Worm (Caenorhabditis elegans): ENCODE results near the gene bath-38.
A peak's percentile ranks its signal among the peaks of the same experiment; 100 is the strongest.
"Not testable (repeated sequence)": the region's sequence is repeated elsewhere in the genome, so short reads cannot be mapped to it uniquely, and the experiment has no call there.

The bath-38 gene

ce11 chrII:10040834-10041233, 4.2 kb downstream of the bath-38 start, which contains the start of gene ogr-2:
Gene ogr-2 (plus strand): TSS chrII:10041134.
- no peak for TF ChIP-seq ceh-82 (tag; optimal IDR thresholded peaks at IDR 0.05)
- no peak for TF ChIP-seq nhr-77 (tag; optimal IDR thresholded peaks at IDR 0.05)
- TF ChIP-seq elt-3 (tag; optimal IDR thresholded peaks at IDR 0.05) = no peak
- TF ChIP-seq unc-39 (tag; optimal IDR thresholded peaks at IDR 0.05) = no peak
- TF ChIP-seq nhr-129 (tag; optimal IDR thresholded peaks at IDR 0.05) = no peak
- no peak for TF ChIP-seq Y55F3AM.14 (GFP tag; optimal IDR thresholded peaks at IDR 0.05)
- no peak for TF ChIP-seq ZK546.5 (tag; optimal IDR thresholded peaks at IDR 0.05)
- no peak for TF ChIP-seq mab-5 (tag; optimal IDR thresholded peaks at IDR 0.05)
- TF ChIP-seq nhr-23 (tag; optimal IDR thresholded peaks at IDR 0.05) = no peak
- no peak for TF ChIP-seq nhr-11 (tag; optimal IDR thresholded peaks at IDR 0.05)
- no peak for TF ChIP-seq sma-3 (GFP tag; optimal IDR thresholded peaks at IDR 0.05)
- no peak for TF ChIP-seq ztf-4 (tag; optimal IDR thresholded peaks at IDR 0.05)
- TF ChIP-seq snpc-4 (tag; optimal IDR thresholded peaks at IDR 0.05) = no peak
- TF ChIP-seq zag-1 (tag; optimal IDR thresholded peaks at IDR 0.05) = no peak
- no peak for TF ChIP-seq egl-27 (tag; optimal IDR thresholded peaks at IDR 0.05)
- TF ChIP-seq R02D3.7 (tag; optimal IDR thresholded peaks at IDR 0.05) = no peak
- TF ChIP-seq mbf-1 (tag; optimal IDR thresholded peaks at IDR 0.05) = no peak
- no peak for TF ChIP-seq unc-62 (GFP tag; optimal IDR thresholded peaks at IDR 0.05)
- no peak for TF ChIP-seq dmd-4 (tag; optimal IDR thresholded peaks at IDR 0.05)

DNA sequence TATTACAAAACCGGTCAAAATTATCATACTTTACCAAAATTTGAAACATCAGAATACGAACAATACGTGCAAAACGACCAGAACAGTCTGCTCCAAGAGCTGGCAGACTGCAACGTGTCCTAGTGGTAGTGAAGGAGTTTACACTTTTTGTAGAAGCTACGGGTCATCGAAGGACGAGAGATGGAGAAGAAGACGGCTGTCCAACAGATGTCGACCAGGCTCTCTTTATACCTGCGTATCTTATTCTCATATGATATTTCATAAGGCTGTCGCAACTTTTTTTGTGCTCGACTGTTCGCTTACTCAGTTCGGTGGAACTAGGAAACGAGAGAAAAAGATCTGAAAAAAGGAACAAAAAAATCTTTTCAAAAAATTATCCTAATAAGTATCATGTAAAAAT, 5.3 kb downstream of the bath-38 start, which contains the start of gene let-268:
Gene let-268 (minus strand): TSS at position 182 of the 400 bp plus-strand sequence.
- TF ChIP-seq lin-39 (tag; optimal IDR thresholded peaks at IDR 0.05) (no peak), mab-5 (tag; optimal IDR thresholded peaks at IDR 0.05) (no peak), lin-11 (tag; optimal IDR thresholded peaks at IDR 0.05) (no peak), R02D3.7 (tag; optimal IDR thresholded peaks at IDR 0.05) (no peak), blmp-1 (tag; optimal IDR thresholded peaks at IDR 0.05; ENCODE audit: insufficient read depth) (no peak), ceh-16 (tag; optimal IDR thresholded peaks at IDR 0.05) (no peak), zag-1 (tag; optimal IDR thresholded peaks at IDR 0.05) (no peak), alr-1 (tag; optimal IDR thresholded peaks at IDR 0.05) (no peak), gmeb-1 (tag; optimal IDR thresholded peaks at IDR 0.05) (no peak), egl-27 (tag; optimal IDR thresholded peaks at IDR 0.05) (no peak), skn-1 (tag; optimal IDR thresholded peaks at IDR 0.05) (no peak)

ce11 chrII:10035425-10035824, 9.6 kb downstream of the bath-38 start:
- no peak for TF ChIP-seq Y55F3AM.14 (GFP tag; optimal IDR thresholded peaks at IDR 0.05)
- TF ChIP-seq lin-11 (tag; optimal IDR thresholded peaks at IDR 0.05) = no peak
- TF ChIP-seq blmp-1 (tag; optimal IDR thresholded peaks at IDR 0.05; ENCODE audit: insufficient read depth) = no peak
- no peak for TF ChIP-seq ama-1 (optimal IDR thresholded peaks at IDR 0.05)
- no peak for TF ChIP-seq peb-1 (tag; optimal IDR thresholded peaks at IDR 0.05)
- TF ChIP-seq mab-5 (tag; optimal IDR thresholded peaks at IDR 0.05) = no peak
- no peak for TF ChIP-seq sma-3 (GFP tag; optimal IDR thresholded peaks at IDR 0.05)
- TF ChIP-seq egl-27 (tag; optimal IDR thresholded peaks at IDR 0.05) = no peak
- no peak for TF ChIP-seq nhr-21 (tag; optimal IDR thresholded peaks at IDR 0.05)
- no peak for TF ChIP-seq unc-55 (GFP tag; optimal IDR thresholded peaks at IDR 0.05)
- no peak for TF ChIP-seq alr-1 (tag; optimal IDR thresholded peaks at IDR 0.05)
- TF ChIP-seq elt-1 (tag; optimal IDR thresholded peaks at IDR 0.05) = no peak
- TF ChIP-seq nhr-10 (tag; optimal IDR thresholded peaks at IDR 0.05) = no peak
- TF ChIP-seq zag-1 (tag; optimal IDR thresholded peaks at IDR 0.05) = no peak
- TF ChIP-seq aly-2 (tag; optimal IDR thresholded peaks at IDR 0.05) = no peak
- TF ChIP-seq elt-3 (tag; optimal IDR thresholded peaks at IDR 0.05) = no peak

ce11 chrII:10034769-10035168, 10.3 kb downstream of the bath-38 start:
- TF ChIP-seq lsy-2 (tag; optimal IDR thresholded peaks at IDR 0.05) = peak in 1 of 2 experiments; percentile 27

ce11 chrII:10033163-10033871, 11.8 kb downstream of the bath-38 start, which contains the start of gene mtcu-2:
Gene mtcu-2 (minus strand): TSS chrII:10033213.
- TF ChIP-seq sem-4 (tag; optimal IDR thresholded peaks at IDR 0.05) (peak; percentile 9), gmeb-1 (tag; optimal IDR thresholded peaks at IDR 0.05) (peak; percentile 75), ztf-4 (tag; optimal IDR thresholded peaks at IDR 0.05) (peak; percentile 46), egl-27 (tag; optimal IDR thresholded peaks at IDR 0.05) (peak; percentile 79), zag-1 (tag; optimal IDR thresholded peaks at IDR 0.05) (peak; percentile 43), C34F6.9 (tag; optimal IDR thresholded peaks at IDR 0.05) (peak; percentile 74), sma-9 (GFP tag; optimal IDR thresholded peaks at IDR 0.05) (peak; percentile 89), mab-5 (tag; optimal IDR thresholded peaks at IDR 0.05) (peak; percentile 48), mdl-1 (tag; optimal IDR thresholded peaks at IDR 0.05) (peak in 1 of 2 experiments; percentile 25), lsy-2 (tag; optimal IDR thresholded peaks at IDR 0.05) (peak; percentile 63 to 85), unc-55 (GFP tag; optimal IDR thresholded peaks at IDR 0.05) (peak; percentile 85), nhr-21 (tag; optimal IDR thresholded peaks at IDR 0.05) (peak; percentile 71), crh-2 (tag; optimal IDR thresholded peaks at IDR 0.05) (peak; percentile 64), nhr-25 (tag; optimal IDR thresholded peaks at IDR 0.05) (peak; percentile 85), F13H6.1 (tag; optimal IDR thresholded peaks at IDR 0.05) (peak; percentile 90), lin-13 (GFP tag; optimal IDR thresholded peaks at IDR 0.05) (peak; percentile 75), nhr-129 (tag; optimal IDR thresholded peaks at IDR 0.05) (peak; percentile 80), fos-1 (tag; optimal IDR thresholded peaks at IDR 0.05) (peak; percentile 42), sma-3 (GFP tag; optimal IDR thresholded peaks at IDR 0.05) (peak; percentile 91)
- not testable (repeated sequence) for TF ChIP-seq sma-9 (tag; optimal IDR thresholded peaks at IDR 0.05)
